Fruit fly (Drosophila melanogaster): Measurements from ENCODE around the gene alphaSnap.

The alphaSnap gene

DNA sequence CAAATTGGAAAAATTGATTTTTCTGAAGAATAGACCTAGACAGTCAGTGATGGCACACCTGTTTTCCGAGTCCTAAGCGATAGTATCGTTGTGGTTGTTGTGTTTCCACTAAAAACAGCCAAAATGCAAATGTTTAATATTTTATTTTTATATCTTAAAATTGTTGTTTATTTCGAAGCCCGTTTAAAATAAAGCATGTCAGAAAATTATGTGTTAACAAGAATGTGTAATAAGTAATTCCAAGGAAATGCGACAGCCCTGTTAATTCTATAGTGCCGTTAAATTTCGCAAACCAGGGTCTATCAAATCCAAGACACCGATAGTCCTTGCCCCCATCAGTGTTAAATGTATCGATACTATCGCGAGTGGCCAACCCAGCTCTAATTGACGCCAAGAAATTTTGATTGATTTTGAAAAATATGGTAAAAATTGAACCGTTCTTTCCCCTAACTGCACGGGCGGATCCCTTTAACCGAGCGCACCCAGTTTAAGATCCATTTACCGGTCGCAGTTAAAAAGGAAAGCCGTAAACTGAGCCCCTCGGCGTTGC, 11.3 kb upstream of the alphaSnap start, which contains the start of gene Pex23 (continued):
- TF ChIP-seq CG8319 (GFP tag; optimal IDR thresholded peaks at IDR 0.05), result peak; percentile 15
- TF ChIP-seq lz (GFP tag; optimal IDR thresholded peaks at IDR 0.05), result peak; percentile 79
- TF ChIP-seq Hr38 (GFP tag; optimal IDR thresholded peaks at IDR 0.05), result no peak

- TF ChIP-seq acj6 (GFP tag; optimal IDR thresholded peaks at IDR 0.05), result no peak
- TF ChIP-seq CG7368 (GFP tag; optimal IDR thresholded peaks at IDR 0.05), result peak; percentile 31
- TF ChIP-seq Eip78C (GFP tag), result peak; percentile 47
- no peak for TF ChIP-seq CG6808 (GFP tag; optimal IDR thresholded peaks at IDR 0.05)
- no peak for TF ChIP-seq pdm3 (GFP tag; optimal IDR thresholded peaks at IDR 0.05)
- peak; percentile 6 for TF ChIP-seq Hr4 (GFP tag; optimal IDR thresholded peaks at IDR 0.05)
Measured at dm6 chr3L:20306142-20306541, 7.3 kb upstream of the alphaSnap start, which contains the start of gene CG32225. Gene CG32225, minus strand, starts transcription at chr3L:20306283.

DNA sequence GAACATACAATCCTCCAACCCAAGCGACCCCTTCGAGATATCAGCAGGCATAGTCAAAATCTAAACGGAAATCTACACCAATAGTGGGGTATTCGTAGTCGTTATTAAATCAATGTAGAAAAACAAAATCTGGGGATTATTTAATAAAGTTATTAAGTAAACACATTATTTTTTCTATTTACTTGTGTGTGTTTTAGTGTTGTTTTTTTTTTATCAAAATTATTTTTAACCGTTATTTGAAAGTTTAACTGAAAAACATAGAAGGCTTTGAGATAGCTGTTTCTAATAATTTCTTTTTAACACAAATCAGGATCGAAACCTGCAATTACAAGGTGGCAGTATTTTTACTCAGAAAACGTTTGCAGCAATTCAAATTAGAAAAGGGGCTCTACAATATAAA, 4.1 kb upstream of the alphaSnap start, which contains the start of gene polo:
TSS of gene polo (plus strand) at position 301 of the 400 bp plus-strand sequence.
- TF ChIP-seq achi (GFP tag; optimal IDR thresholded peaks at IDR 0.05), result no peak
- no peak for TF ChIP-seq CG6792 (GFP tag; optimal IDR thresholded peaks at IDR 0.05)
- no peak for TF ChIP-seq Hr39 (GFP tag; optimal IDR thresholded peaks at IDR 0.05)
- no peak for TF ChIP-seq CG11762 (GFP tag; optimal IDR thresholded peaks at IDR 0.05; ENCODE audit: insufficient read depth)
- no peak for TF ChIP-seq svp (GFP tag)
- TF ChIP-seq Sox14 (GFP tag; optimal IDR thresholded peaks at IDR 0.05), result no peak
- TF ChIP-seq acj6 (GFP tag; optimal IDR thresholded peaks at IDR 0.05), result no peak
- TF ChIP-seq Met (GFP tag; optimal IDR thresholded peaks at IDR 0.05), result no peak
- no peak for TF ChIP-seq CG6854 (GFP tag; optimal IDR thresholded peaks at IDR 0.05)
- TF ChIP-seq esn (GFP tag; optimal IDR thresholded peaks at IDR 0.05), result no peak
- no peak for TF ChIP-seq CG8119 (GFP tag; IDR thresholded peaks at IDR 0.05)

DNA sequence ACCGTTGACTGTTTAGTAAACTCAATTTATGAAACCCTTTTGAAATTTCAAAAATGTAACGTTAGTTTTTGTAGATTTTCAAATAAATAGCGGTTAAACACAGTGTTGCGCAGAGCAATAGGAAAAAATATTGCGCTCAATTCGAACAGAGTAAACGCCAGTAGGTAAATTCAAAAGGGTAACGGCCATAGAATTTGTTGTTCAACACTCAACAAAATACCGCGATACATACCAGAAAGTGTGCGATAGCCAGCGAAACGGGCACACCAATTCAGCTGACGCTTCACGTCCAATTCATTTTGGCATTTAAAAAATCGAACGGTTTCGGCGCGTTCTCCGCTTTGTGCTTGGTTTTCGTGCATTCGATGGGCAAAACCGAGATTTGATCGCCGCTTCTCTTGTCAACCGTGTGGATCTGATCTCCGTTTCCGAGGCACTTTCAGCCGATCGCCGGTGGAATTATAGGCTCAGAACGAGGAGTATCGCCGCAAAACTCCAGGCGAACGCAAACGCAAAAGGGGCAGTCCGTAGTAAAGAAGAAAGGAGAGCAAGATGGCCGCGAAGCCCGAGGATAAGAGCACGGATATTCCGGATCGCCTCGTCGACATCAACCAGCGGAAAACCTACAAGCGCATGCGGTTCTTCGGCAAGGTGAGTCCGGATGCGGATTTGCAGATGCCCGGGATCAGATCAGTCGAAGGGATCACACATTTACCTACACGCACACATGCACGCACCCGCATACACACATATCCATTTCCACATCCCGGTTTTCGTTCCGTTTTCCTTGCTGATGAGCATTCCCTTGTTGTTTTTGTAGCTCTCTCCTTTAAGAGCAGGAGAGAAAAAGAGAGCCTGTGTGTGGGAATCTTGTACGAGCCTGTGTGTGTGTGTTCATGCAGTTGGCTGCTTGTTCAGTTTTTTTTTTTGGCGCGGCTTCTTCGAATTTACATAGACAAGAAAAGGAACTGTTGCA, 3.4 kb upstream of the alphaSnap start:
- TF ChIP-seq CG15336 (GFP tag; IDR thresholded peaks at IDR 0.05), result no peak
- TF ChIP-seq CG3032 (tag; optimal IDR thresholded peaks at IDR 0.05), result peak; percentile 11
- peak; percentile 33 for TF ChIP-seq esn (GFP tag; optimal IDR thresholded peaks at IDR 0.05)
- TF ChIP-seq CG6792 (GFP tag; optimal IDR thresholded peaks at IDR 0.05), result no peak
- TF ChIP-seq Eip75B (GFP tag; optimal IDR thresholded peaks at IDR 0.05), result no peak
- TF ChIP-seq topi (GFP tag; optimal IDR thresholded peaks at IDR 0.05), result peak; percentile 23
- TF ChIP-seq CG6854 (GFP tag; optimal IDR thresholded peaks at IDR 0.05), result no peak
- no peak for TF ChIP-seq CG6808 (GFP tag; optimal IDR thresholded peaks at IDR 0.05)
- no peak for TF ChIP-seq Ets21C (GFP tag; optimal IDR thresholded peaks at IDR 0.05)
- TF ChIP-seq Eip78C (GFP tag), result peak; percentile 61
- TF ChIP-seq Ets96B (tag; optimal IDR thresholded peaks at IDR 0.05), result no peak
- no peak for TF ChIP-seq CG32006 (GFP tag; optimal IDR thresholded peaks at IDR 0.05)
- no peak for TF ChIP-seq Sox102F (GFP tag; optimal IDR thresholded peaks at IDR 0.05)
- no peak for TF ChIP-seq CG3919 (GFP tag; optimal IDR thresholded peaks at IDR 0.05)
- no peak for TF ChIP-seq dac (GFP tag; optimal IDR thresholded peaks at IDR 0.05)
- TF ChIP-seq CG1621 (tag; optimal IDR thresholded peaks at IDR 0.05), result peak; percentile 80
- no peak for TF ChIP-seq fkh (GFP tag; optimal IDR thresholded peaks at IDR 0.05)
- TF ChIP-seq pdm3 (GFP tag; optimal IDR thresholded peaks at IDR 0.05), result no peak
- peak; percentile 36 for TF ChIP-seq cyc (GFP tag; optimal IDR thresholded peaks at IDR 0.05)
- peak; percentile 47 for TF ChIP-seq Sox14 (GFP tag; optimal IDR thresholded peaks at IDR 0.05)
- no peak for TF ChIP-seq net (GFP tag; optimal IDR thresholded peaks at IDR 0.05)
- no peak for TF ChIP-seq Hr4 (GFP tag; optimal IDR thresholded peaks at IDR 0.05)
- no peak for TF ChIP-seq CG9139 (GFP tag; optimal IDR thresholded peaks at IDR 0.05)
- TF ChIP-seq CG6276 (GFP tag; optimal IDR thresholded peaks at IDR 0.05), result no peak
- no peak for TF ChIP-seq fd59A (GFP tag; optimal IDR thresholded peaks at IDR 0.05)
- no peak for TF ChIP-seq CG11294 (GFP tag; IDR thresholded peaks at IDR 0.05)
- no peak for TF ChIP-seq CG10669 (GFP tag; optimal IDR thresholded peaks at IDR 0.05)
- no peak for TF ChIP-seq CG7368 (GFP tag; optimal IDR thresholded peaks at IDR 0.05)
- no peak for TF ChIP-seq spab (GFP tag; optimal IDR thresholded peaks at IDR 0.05)
- peak; percentile 27 for TF ChIP-seq CG31627 (GFP tag; optimal IDR thresholded peaks at IDR 0.05)
- no peak for TF ChIP-seq fd85E (GFP tag; optimal IDR thresholded peaks at IDR 0.05)
- no peak for TF ChIP-seq dsx (GFP tag; optimal IDR thresholded peaks at IDR 0.05; ENCODE audit: poor library complexity, severe bottlenecking)
- TF ChIP-seq CG8319 (GFP tag; optimal IDR thresholded peaks at IDR 0.05), result no peak
- TF ChIP-seq Hr39 (GFP tag; optimal IDR thresholded peaks at IDR 0.05), result no peak

Data from whole organism, prepupa.